Fruit fly (Drosophila melanogaster) whole organism, embryonic: Measurements from ENCODE around the gene nbs.

Experiments used
- CG12299 ChIP-seq: fragments of 200-800 bp; sonication (Bioruptor generic); optimal IDR thresholded peaks from 2 replicates; lab custom pipeline; 2018; ENCODE audit warnings: missing biosample characterization, mild to moderate bottlenecking, missing genetic modification characterization
- CG14441 ChIP-seq: fragments of 200-800 bp; sonication (Bioruptor generic); IDR thresholded peaks from 2 replicates; pipeline ENCODE4 v1.3.6; 2022; ENCODE audit warnings: missing biosample characterization, missing genetic modification characterization
- CG16815 ChIP-seq: fragments of 200-800 bp; sonication (Bioruptor generic); optimal IDR thresholded peaks from 3 replicates; lab custom pipeline; 2017; ENCODE audit warnings: missing biosample characterization, mild to moderate bottlenecking, missing genetic modification characterization
- CG6791 ChIP-seq: fragments of 200-800 bp; sonication (Bioruptor generic); IDR thresholded peaks from 3 replicates; pipeline ENCODE4 v1.3.6; 2022; ENCODE audit warnings: missing biosample characterization, missing genetic modification characterization; ENCODE audit not compliant: partially characterized antibody
- Dfd ChIP-seq, 2 experiments: fragments of >200 bp; optimal IDR thresholded peaks; 2 replicates each; lab custom pipeline; 2017; ENCODE audit warnings: missing biosample characterization in 2 of 2, missing genetic modification characterization in 2 of 2
- Oli ChIP-seq: fragments of 200-800 bp; sonication (Bioruptor generic); optimal IDR thresholded peaks from 2 replicates; lab custom pipeline; 2018; ENCODE audit warnings: missing biosample characterization, mild to moderate bottlenecking, missing genetic modification characterization, moderate library complexity
- Taf1 ChIP-seq: fragments of 200-800 bp; sonication (Bioruptor generic); IDR thresholded peaks from 2 replicates; pipeline ENCODE4 v1.3.6; 2022; ENCODE audit warnings: missing biosample characterization, missing genetic modification characterization
- Xrp1 ChIP-seq: fragments of 200-800 bp; sonication (Bioruptor generic); IDR thresholded peaks from 2 replicates; pipeline ENCODE4 v1.3.6; 2022; ENCODE audit warnings: missing biosample characterization, missing genetic modification characterization
- peb ChIP-seq: fragments of 200-800 bp; sonication (Bioruptor generic); IDR thresholded peaks from 2 replicates; pipeline ENCODE4 v1.3.6; 2022; ENCODE audit warnings: missing biosample characterization, missing genetic modification characterization
- pnt ChIP-seq: fragments of 200-800 bp; sonication (Bioruptor generic); optimal IDR thresholded peaks from 3 replicates; lab custom pipeline; 2016; ENCODE audit warnings: missing biosample characterization, missing genetic modification characterization
- psq ChIP-seq: fragments of 200-800 bp; sonication (Bioruptor generic); optimal IDR thresholded peaks from 2 replicates; lab custom pipeline; 2017; ENCODE audit warnings: missing biosample characterization, missing genetic modification characterization

dm6 chr3L:9694169-9694866, 28.7 kb downstream of the nbs start:
- TF ChIP-seq Xrp1 (GFP tag; lab: Robert Waterston, UW) = no peak
- TF ChIP-seq Oli = no peak
- TF ChIP-seq CG16815 (GFP tag; lab: Kevin White, UChicago) = no peak
- no peak for TF ChIP-seq CG6791 (GFP tag; lab: Robert Waterston, UW)
- TF ChIP-seq pnt = no peak
- no peak for TF ChIP-seq peb (GFP tag; lab: Robert Waterston, UW)
- TF ChIP-seq psq (GFP tag; lab: Kevin White, UChicago) = no peak
- no peak for TF ChIP-seq Taf1 (GFP tag; lab: Robert Waterston, UW)
- no peak for TF ChIP-seq CG12299 (tag; lab: Kevin White, UChicago)
- TF ChIP-seq Dfd (GFP tag; optimal IDR thresholded peaks at IDR 0.05; lab: Kevin White, UChicago) = no peak
- no peak for TF ChIP-seq CG14441
